Fruit fly (Drosophila melanogaster) whole organism, pupa: Measurements from ENCODE around the gene CG13795.

ENCODE experiments used
- CG32121 ChIP-seq: fragments of 200-800 bp; sonication (Bioruptor generic); IDR thresholded peaks from 2 replicates; pipeline ENCODE4 v1.3.6; 2022; ENCODE audit warnings: missing biosample characterization, missing genetic modification characterization
- Pif1A ChIP-seq: fragments of 200-800 bp; sonication (Bioruptor generic); optimal IDR thresholded peaks from 3 replicates; lab custom pipeline; 2016; ENCODE audit warnings: missing biosample characterization, missing genetic modification characterization

DNA sequence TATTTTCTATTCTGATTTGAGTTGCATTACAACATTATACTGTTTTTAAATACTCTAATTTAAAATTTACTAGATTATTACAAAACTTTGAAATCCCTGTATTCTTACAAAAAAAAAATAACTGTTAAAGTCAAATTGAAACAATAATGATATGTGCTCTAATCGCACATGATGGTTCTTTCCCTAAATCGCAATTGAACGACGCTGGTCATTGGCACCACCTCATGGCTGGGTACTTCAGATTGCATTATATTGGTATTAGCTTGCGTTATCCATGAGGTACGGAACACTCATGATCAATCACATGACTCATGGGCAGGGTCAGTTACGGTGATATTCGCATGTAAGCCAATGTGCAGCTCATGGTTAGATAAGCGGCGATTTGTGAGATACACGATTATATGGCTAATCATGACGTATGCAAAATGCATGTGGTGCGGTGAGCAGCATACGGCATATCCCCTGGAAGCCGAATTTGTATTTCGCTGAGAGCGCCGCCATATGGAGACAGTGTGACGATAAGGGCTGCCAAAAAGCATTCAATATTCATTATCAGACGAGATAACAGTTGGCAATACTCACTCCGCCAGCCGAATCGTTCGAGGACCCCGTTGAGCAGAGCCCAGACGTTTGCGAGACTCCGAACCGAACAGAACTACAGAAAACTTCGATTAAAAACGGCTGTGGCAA lies 47.9 kb downstream of the CG13795 start:
- TF ChIP-seq CG32121 (GFP tag; lab: Robert Waterston, UW) (no peak), Pif1A (GFP tag; lab: Kevin White, UChicago) (no peak)
